Fruit fly (Drosophila melanogaster) S2 (cell line): ENCODE measurements around the gene pHCl-1.

Experiments
- CG8478 ChIP-seq: fragments of >200 bp; optimal IDR thresholded peaks from 2 replicates; lab custom pipeline; 2018
- CTCF ChIP-seq, 2 experiments: fragments of >200 bp; optimal IDR thresholded peaks; 2 replicates each; lab custom pipeline; 2018

The pHCl-1 gene

dm6 chr3L:15898952-15899351 lies at the start of gene pHCl-1:
TSS of gene pHCl-1 (minus strand) at chr3L:15899029.
- no peak for TF ChIP-seq CG8478 (lab: Kevin White, UChicago)
- TF ChIP-seq CTCF (optimal IDR thresholded peaks at IDR 0.05; lab: Kevin White, UChicago), result no peak

dm6 chr3L:15940823-15941222 lies 42.0 kb upstream of the pHCl-1 start:
- TF ChIP-seq CTCF (optimal IDR thresholded peaks at IDR 0.05; lab: Kevin White, UChicago) (no peak), CG8478 (lab: Kevin White, UChicago) (no peak)

dm6 chr3L:15924811-15925437 lies 26.1 kb upstream of the pHCl-1 start, which contains the start of gene sff:
TSS of gene sff (minus strand) at chr3L:15924861.
- no peak for TF ChIP-seq CTCF (optimal IDR thresholded peaks at IDR 0.05; lab: Kevin White, UChicago)
- TF ChIP-seq CG8478 (lab: Kevin White, UChicago), result no peak

dm6 chr3L:15924319-15924718 lies 25.5 kb upstream of the pHCl-1 start:
- TF ChIP-seq CG8478 (lab: Kevin White, UChicago) (no peak), CTCF (optimal IDR thresholded peaks at IDR 0.05; lab: Kevin White, UChicago) (no peak)

dm6 chr3L:15923352-15923751 lies 24.5 kb upstream of the pHCl-1 start:
- TF ChIP-seq CG8478 (lab: Kevin White, UChicago) (no peak), CTCF (optimal IDR thresholded peaks at IDR 0.05; lab: Kevin White, UChicago) (no peak)

- TF ChIP-seq CTCF (optimal IDR thresholded peaks at IDR 0.05; lab: Kevin White, UChicago), result no peak
- TF ChIP-seq CG8478 (lab: Kevin White, UChicago), result no peak
Measured at dm6 chr3L:15921043-15921621, 22.3 kb upstream of the pHCl-1 start.

- TF ChIP-seq CG8478 (lab: Kevin White, UChicago), result no peak
- TF ChIP-seq CTCF (optimal IDR thresholded peaks at IDR 0.05; lab: Kevin White, UChicago), result no peak
Measured at dm6 chr3L:15906262-15906661, 7.4 kb upstream of the pHCl-1 start.

- TF ChIP-seq CG8478 (lab: Kevin White, UChicago), result no peak
- TF ChIP-seq CTCF (optimal IDR thresholded peaks at IDR 0.05; lab: Kevin White, UChicago), result peak; percentile 73 to 88
Measured at dm6 chr3L:15893490-15893889, 5.3 kb downstream of the pHCl-1 start.

dm6 chr3L:15877520-15877919 lies 21.3 kb downstream of the pHCl-1 start:
- no peak for TF ChIP-seq CTCF (optimal IDR thresholded peaks at IDR 0.05; lab: Kevin White, UChicago)
- TF ChIP-seq CG8478 (lab: Kevin White, UChicago), result no peak

- no peak for TF ChIP-seq CG8478 (lab: Kevin White, UChicago)
- no peak for TF ChIP-seq CTCF (optimal IDR thresholded peaks at IDR 0.05; lab: Kevin White, UChicago)
Measured at dm6 chr3L:15856035-15856434, 42.8 kb downstream of the pHCl-1 start.

dm6 chr3L:15847655-15848054 lies 51.2 kb downstream of the pHCl-1 start:
- TF ChIP-seq CG8478 (lab: Kevin White, UChicago) (no peak), CTCF (optimal IDR thresholded peaks at IDR 0.05; lab: Kevin White, UChicago) (no peak)

dm6 chr3L:15847224-15847623 lies 51.6 kb downstream of the pHCl-1 start:
- TF ChIP-seq CG8478 (lab: Kevin White, UChicago) (no peak), CTCF (optimal IDR thresholded peaks at IDR 0.05; lab: Kevin White, UChicago) (no peak)

- no peak for TF ChIP-seq CG8478 (lab: Kevin White, UChicago)
- TF ChIP-seq CTCF (optimal IDR thresholded peaks at IDR 0.05; lab: Kevin White, UChicago), result no peak
Measured at dm6 chr3L:15844577-15844976, 54.3 kb downstream of the pHCl-1 start.

dm6 chr3L:15843962-15844361 lies 54.9 kb downstream of the pHCl-1 start, which contains the start of gene meru:
TSS of gene meru (minus strand) at chr3L:15844062.
- TF ChIP-seq CTCF (optimal IDR thresholded peaks at IDR 0.05; lab: Kevin White, UChicago), result no peak

- TF ChIP-seq CG8478 (lab: Kevin White, UChicago) (no peak), CTCF (optimal IDR thresholded peaks at IDR 0.05; lab: Kevin White, UChicago) (peak in 1 of 2 experiments; percentile 54)
Measured at dm6 chr3L:15837209-15837608, 61.6 kb downstream of the pHCl-1 start, which contains the start of gene CG15715. TSS of gene CG15715 (minus strand) at chr3L:15837482.
